Worm (Caenorhabditis elegans) whole organism, young adult: ENCODE data around the gene F19H6.6.

Experiments
- B0035.1 ChIP-seq: sonication (generic microtip); optimal IDR thresholded peaks from 2 replicates; lab custom pipeline; 2016; ENCODE audit warnings: missing genetic modification characterization, mild to moderate bottlenecking, missing compliant biosample characterization, missing genotype, missing genetic modification reagents
- F23B12.7 ChIP-seq: sonication (generic microtip); optimal IDR thresholded peaks from 2 replicates; lab custom pipeline; 2017; ENCODE audit warnings: missing genetic modification characterization, mild to moderate bottlenecking, missing compliant biosample characterization, antibody characterized with exemption, moderate library complexity; ENCODE audit not compliant: insufficient read depth
- F37B4.10 ChIP-seq: fragments of 200-800 bp; sonication (Bioruptor generic); IDR thresholded peaks from 2 replicates; pipeline ENCODE4 v1.3.6; 2022; ENCODE audit warnings: missing genetic modification characterization, missing compliant biosample characterization
- F49E8.2 ChIP-seq: sonication (generic microtip); optimal IDR thresholded peaks from 3 replicates; lab custom pipeline; 2017; ENCODE audit warnings: missing genetic modification characterization, mild to moderate bottlenecking, missing compliant biosample characterization, antibody characterized with exemption, moderate library complexity; ENCODE audit not compliant: insufficient read depth
- T26A5.8 ChIP-seq: sonication (generic microtip); optimal IDR thresholded peaks from 2 replicates; lab custom pipeline; 2016; ENCODE audit warnings: missing genetic modification characterization, missing compliant biosample characterization
- Y79H2A.3 ChIP-seq: fragments of 200-800 bp; sonication (Bioruptor generic); conservative IDR thresholded peaks from 2 replicates; pipeline ENCODE4 v1.3.6; 2022; ENCODE audit warnings: missing genetic modification reagents, missing genetic modification characterization, missing compliant biosample characterization
- Y95B8A.8 ChIP-seq: fragments of 200-800 bp; sonication (Bioruptor generic); IDR thresholded peaks from 2 replicates; pipeline ENCODE4 v1.3.6; 2022; ENCODE audit warnings: missing genetic modification reagents, missing genetic modification characterization, missing compliant biosample characterization
- ZK185.1 ChIP-seq: sonication (generic microtip); optimal IDR thresholded peaks from 2 replicates; lab custom pipeline; 2016; ENCODE audit warnings: mild to moderate bottlenecking, missing genetic modification characterization, missing compliant biosample characterization; ENCODE audit not compliant: poor library complexity, severe bottlenecking
- ama-1 ChIP-seq, 3 experiments: fragments of 150-350 bp in 1 of 3; sonication (generic microtip) in 2 of 3; optimal IDR thresholded peaks; 2 replicates each; lab custom pipeline; 2014 to 2018; ENCODE audit warnings: missing biosample characterization in 2 of 3, missing genetic modification characterization in 2 of 3, missing genetic modification reagents in 2 of 3
- attf-5 ChIP-seq: fragments of 200-800 bp; sonication (Bioruptor generic); optimal IDR thresholded peaks from 2 replicates; lab custom pipeline; 2018; ENCODE audit warnings: mild to moderate bottlenecking, missing genetic modification characterization, missing compliant biosample characterization
- bed-2 ChIP-seq: fragments of 200-800 bp; sonication (Bioruptor generic); IDR thresholded peaks from 2 replicates; pipeline ENCODE4 v1.3.6; 2022; ENCODE audit warnings: missing genetic modification reagents, missing genetic modification characterization, missing compliant biosample characterization
- ceh-100 ChIP-seq: fragments of 200-800 bp; sonication (Bioruptor generic); IDR thresholded peaks from 2 replicates; pipeline ENCODE4 v1.3.6; 2022; ENCODE audit warnings: missing genetic modification reagents, missing genetic modification characterization, missing compliant biosample characterization
- chd-7 ChIP-seq: sonication (generic microtip); optimal IDR thresholded peaks from 2 replicates; lab custom pipeline; 2016; ENCODE audit warnings: mild to moderate bottlenecking, missing genetic modification characterization, moderate library complexity, missing compliant biosample characterization
- ekl-4 ChIP-seq: fragments of 200-800 bp; sonication (Bioruptor generic); IDR thresholded peaks from 2 replicates; pipeline ENCODE4 v1.3.6; 2022; ENCODE audit warnings: missing genetic modification reagents, missing genetic modification characterization, missing compliant biosample characterization
- ets-4 ChIP-seq: fragments of 200-800 bp; sonication (Bioruptor generic); optimal IDR thresholded peaks from 2 replicates; lab custom pipeline; 2018; ENCODE audit warnings: mild to moderate bottlenecking, missing genetic modification characterization, missing compliant biosample characterization
- fkh-3 ChIP-seq: sonication (generic microtip); optimal IDR thresholded peaks from 2 replicates; lab custom pipeline; 2016; ENCODE audit warnings: mild to moderate bottlenecking, missing genetic modification characterization, missing compliant biosample characterization
- gei-17 ChIP-seq: fragments of 200-800 bp; sonication (Bioruptor generic); optimal IDR thresholded peaks from 2 replicates; lab custom pipeline; 2018; ENCODE audit warnings: mild to moderate bottlenecking, missing genetic modification characterization, missing compliant biosample characterization
- hmg-20 ChIP-seq: fragments of 200-800 bp; sonication (Bioruptor generic); IDR thresholded peaks from 2 replicates; pipeline ENCODE4 v1.3.6; 2022; ENCODE audit warnings: missing genetic modification reagents, missing genetic modification characterization, missing compliant biosample characterization
- let-526 ChIP-seq: fragments of 200-800 bp; sonication (Bioruptor generic); IDR thresholded peaks from 2 replicates; pipeline ENCODE4 v1.3.6; 2022; ENCODE audit warnings: missing genetic modification reagents, missing genetic modification characterization, missing compliant biosample characterization
- let-607 ChIP-seq, 2 experiments: fragments of 200-800 bp in 1 of 2; sonication (Bioruptor generic) in 1 of 2; sonication (generic microtip) in 1 of 2; optimal IDR thresholded peaks; 2 replicates each; lab custom pipeline; 2016 to 2018; ENCODE audit warnings: mild to moderate bottlenecking in 2 of 2, missing compliant biosample characterization in 2 of 2, missing genetic modification characterization in 2 of 2, moderate library complexity in 2 of 2, missing genotype in 1 of 2
- lin-35 ChIP-seq, 3 experiments: fragments of 150-350 bp in 2 of 3; sonication (generic microtip) in 1 of 3; optimal IDR thresholded peaks; 2 replicates each; lab custom pipeline; 2014 to 2018; ENCODE audit warnings: missing biosample characterization in 3 of 3, missing genetic modification characterization in 3 of 3, missing genetic modification reagents in 3 of 3
- lin-40 ChIP-seq: sonication (generic microtip); optimal IDR thresholded peaks from 2 replicates; lab custom pipeline; 2016; ENCODE audit warnings: missing genetic modification characterization, mild to moderate bottlenecking, missing compliant biosample characterization, missing genotype, missing genetic modification reagents
- mcd-1 ChIP-seq: fragments of 200-800 bp; sonication (Bioruptor generic); IDR thresholded peaks from 2 replicates; pipeline ENCODE4 v1.3.6; 2022; ENCODE audit warnings: missing genetic modification reagents, missing genetic modification characterization, missing compliant biosample characterization
- mxl-1 ChIP-seq: sonication (generic microtip); optimal IDR thresholded peaks from 2 replicates; lab custom pipeline; 2016; ENCODE audit warnings: missing genetic modification characterization, missing compliant biosample characterization
- nfya-2 ChIP-seq: fragments of 200-800 bp; sonication (Bioruptor generic); IDR thresholded peaks from 2 replicates; pipeline ENCODE4 v1.3.6; 2022; ENCODE audit warnings: missing genetic modification reagents, missing genetic modification characterization, missing compliant biosample characterization
- nfyb-1 ChIP-seq: fragments of 200-800 bp; sonication (Bioruptor generic); IDR thresholded peaks from 2 replicates; pipeline ENCODE4 v1.3.6; 2022; ENCODE audit warnings: missing genetic modification reagents, missing genetic modification characterization, missing compliant biosample characterization
- nhr-179 ChIP-seq: sonication (generic microtip); optimal IDR thresholded peaks from 2 replicates; lab custom pipeline; 2016; ENCODE audit warnings: mild to moderate bottlenecking, missing genetic modification characterization, missing compliant biosample characterization
- nhr-80 ChIP-seq: sonication (generic microtip); optimal IDR thresholded peaks from 2 replicates; lab custom pipeline; 2016; ENCODE audit warnings: missing genetic modification characterization, missing compliant biosample characterization
- sea-2 ChIP-seq: fragments of 200-800 bp; sonication (Bioruptor generic); IDR thresholded peaks from 2 replicates; pipeline ENCODE4 v1.3.6; 2022; ENCODE audit warnings: missing genetic modification characterization, missing compliant biosample characterization
- snpc-3.4 ChIP-seq: sonication (generic microtip); optimal IDR thresholded peaks from 2 replicates; lab custom pipeline; 2017; ENCODE audit warnings: missing genetic modification characterization, mild to moderate bottlenecking, missing compliant biosample characterization, antibody characterized with exemption, moderate library complexity, missing genotype, missing genetic modification reagents
- somi-1 ChIP-seq: fragments of 200-800 bp; sonication (Bioruptor generic); optimal IDR thresholded peaks from 2 replicates; lab custom pipeline; 2018; ENCODE audit warnings: mild to moderate bottlenecking, missing genetic modification characterization, missing compliant biosample characterization
- sptf-2 ChIP-seq: fragments of 200-800 bp; sonication (Bioruptor generic); optimal IDR thresholded peaks from 2 replicates; lab custom pipeline; 2018; ENCODE audit warnings: mild to moderate bottlenecking, missing genetic modification characterization, missing compliant biosample characterization
- tbp1 ChIP-seq: fragments of 200-800 bp; sonication (Bioruptor generic); optimal IDR thresholded peaks from 2 replicates; lab custom pipeline; 2018; ENCODE audit warnings: mild to moderate bottlenecking, missing genetic modification characterization, missing compliant biosample characterization
- unc-130 ChIP-seq: sonication (generic microtip); optimal IDR thresholded peaks from 2 replicates; lab custom pipeline; 2016; ENCODE audit warnings: missing genetic modification reagents, missing genetic modification characterization, missing compliant biosample characterization
- xnd-1 ChIP-seq: sonication (generic microtip); optimal IDR thresholded peaks from 2 replicates; lab custom pipeline; 2016; ENCODE audit warnings: missing genotype, missing genetic modification reagents, missing genetic modification characterization, missing compliant biosample characterization
- zfh-2 ChIP-seq: fragments of 200-800 bp; sonication (Bioruptor generic); conservative IDR thresholded peaks from 2 replicates; pipeline ENCODE4 v1.3.6; 2022; ENCODE audit warnings: missing genetic modification reagents, missing genetic modification characterization, missing compliant biosample characterization
- ztf-18 ChIP-seq: sonication (generic microtip); optimal IDR thresholded peaks from 2 replicates; lab custom pipeline; 2016; ENCODE audit warnings: missing genotype, mild to moderate bottlenecking, missing genetic modification characterization, missing compliant biosample characterization
- ztf-22 ChIP-seq: fragments of 200-800 bp; sonication (Bioruptor generic); optimal IDR thresholded peaks from 2 replicates; lab custom pipeline; 2018; ENCODE audit warnings: mild to moderate bottlenecking, missing genetic modification characterization, moderate library complexity, missing compliant biosample characterization
- ztf-25 ChIP-seq: fragments of 200-800 bp; sonication (Bioruptor generic); IDR thresholded peaks from 2 replicates; pipeline ENCODE4 v1.3.6; 2022; ENCODE audit warnings: missing genetic modification reagents, missing genetic modification characterization, missing compliant biosample characterization

F19H6.6 gene

DNA sequence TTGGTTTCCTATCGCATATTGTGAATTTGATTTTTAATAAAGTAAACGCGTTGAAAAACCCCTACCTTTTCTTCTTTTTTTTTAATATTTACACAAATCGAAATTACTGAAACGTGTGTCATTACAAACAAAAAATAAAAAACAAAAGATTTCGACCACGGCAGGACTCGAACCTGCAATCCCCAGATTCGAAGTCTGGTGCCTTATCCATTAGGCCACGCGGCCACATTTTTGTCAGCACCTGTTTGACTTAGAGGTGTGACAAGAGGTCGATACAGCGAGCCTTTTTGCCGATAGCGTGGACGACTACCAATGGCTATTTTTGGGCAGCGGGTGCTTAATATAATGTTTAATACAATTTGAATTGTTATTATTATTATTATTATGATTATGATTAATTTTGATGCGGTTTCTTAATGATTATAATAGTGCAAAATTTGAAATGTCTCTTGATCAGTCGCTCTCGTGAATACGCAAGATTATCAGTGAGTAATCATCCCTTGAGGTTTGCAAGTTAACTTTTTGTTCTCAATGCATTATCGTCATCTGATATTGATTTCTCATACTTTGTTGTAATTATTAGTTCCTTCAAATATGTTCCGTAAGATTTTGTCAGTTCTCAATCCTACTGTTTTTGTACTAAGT lies 22.7 kb upstream of the F19H6.6 start, which contains the start of gene srd-44 (continued):
- TF ChIP-seq ztf-18 (tag; lab: Kevin White, UChicago) (peak; percentile 30), fkh-3 (tag; lab: Kevin White, UChicago) (no peak), snpc-3.4 (tag; lab: Kevin White, UChicago) (peak; percentile 40), unc-130 (GFP tag; lab: Kevin White, UChicago) (peak; percentile 18), nhr-80 (tag; lab: Kevin White, UChicago) (no peak), T26A5.8 (tag; lab: Kevin White, UChicago) (no peak), somi-1 (GFP tag; lab: Kevin White, UChicago) (no peak)

DNA sequence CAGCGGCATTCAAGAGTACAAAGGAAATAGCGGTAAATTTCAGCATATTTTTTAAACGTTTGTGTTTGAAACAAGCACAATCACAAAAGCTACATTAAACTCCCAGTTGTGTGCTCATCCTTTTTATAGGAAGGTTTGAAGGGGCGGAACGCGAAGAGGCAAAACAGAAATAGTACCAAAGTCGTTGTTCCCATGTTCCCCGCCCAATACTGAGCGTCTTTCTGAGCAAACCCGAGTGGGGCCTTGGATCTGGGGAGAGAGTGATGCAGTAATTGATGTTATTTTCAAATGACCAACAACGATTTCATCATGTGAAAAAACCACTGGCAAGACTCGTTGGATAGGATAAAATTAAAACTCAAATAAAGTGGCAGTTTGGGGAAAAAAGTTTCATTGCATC lies 19.3 kb upstream of the F19H6.6 start, which contains the start of gene zig-2:
zig-2 (minus strand) TSS at position 101 of the 400 bp plus-strand sequence.
- TF ChIP-seq ztf-25 (GFP tag; lab: Robert Waterston, UW) (no peak), F37B4.10 (GFP tag; lab: Robert Waterston, UW) (no peak), nfya-2 (GFP tag; lab: Robert Waterston, UW) (no peak), ZK185.1 (tag; lab: Kevin White, UChicago) (no peak)

DNA sequence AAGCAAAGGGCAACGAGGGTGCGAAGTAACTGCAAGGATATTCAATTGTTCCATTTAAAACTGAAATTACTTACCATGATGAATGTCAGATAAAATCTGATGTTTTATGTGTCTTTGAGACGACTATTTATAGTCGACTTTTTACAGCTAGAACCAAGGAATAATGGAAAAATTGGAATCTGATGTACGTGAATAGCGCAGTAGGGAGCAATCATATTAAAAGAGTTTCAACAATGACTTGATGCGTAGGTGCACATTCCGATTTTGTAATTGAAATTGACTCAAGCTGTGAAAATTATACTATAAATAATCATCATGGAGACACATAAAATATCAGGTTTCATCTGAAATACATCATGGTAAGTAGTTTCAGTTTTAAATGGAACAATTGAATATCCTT lies 17.3 kb upstream of the F19H6.6 start, which contains the start of the genes nspc-9 and nspc-10:
nspc-9 (minus strand) TSS at position 101 of the 400 bp plus-strand sequence.
nspc-10 (plus strand) TSS at position 331 of the 400 bp plus-strand sequence.
- TF ChIP-seq mxl-1 (tag; lab: Kevin White, UChicago) = no peak
- TF ChIP-seq nhr-179 = no peak
- TF ChIP-seq tbp1 (GFP tag; lab: Kevin White, UChicago) = no peak
- no peak for TF ChIP-seq lin-35 (GFP tag; optimal IDR thresholded peaks at IDR 0.05; lab: Kevin White, UChicago)
- TF ChIP-seq let-607 (tag; optimal IDR thresholded peaks at IDR 0.05; lab: Kevin White, UChicago) = no peak
- no peak for TF ChIP-seq sptf-2 (GFP tag; lab: Kevin White, UChicago)
- TF ChIP-seq ets-4 = no peak
- TF ChIP-seq mcd-1 (GFP tag; lab: Robert Waterston, UW) = no peak
- no peak for TF ChIP-seq F23B12.7 (tag; lab: Kevin White, UChicago)

DNA sequence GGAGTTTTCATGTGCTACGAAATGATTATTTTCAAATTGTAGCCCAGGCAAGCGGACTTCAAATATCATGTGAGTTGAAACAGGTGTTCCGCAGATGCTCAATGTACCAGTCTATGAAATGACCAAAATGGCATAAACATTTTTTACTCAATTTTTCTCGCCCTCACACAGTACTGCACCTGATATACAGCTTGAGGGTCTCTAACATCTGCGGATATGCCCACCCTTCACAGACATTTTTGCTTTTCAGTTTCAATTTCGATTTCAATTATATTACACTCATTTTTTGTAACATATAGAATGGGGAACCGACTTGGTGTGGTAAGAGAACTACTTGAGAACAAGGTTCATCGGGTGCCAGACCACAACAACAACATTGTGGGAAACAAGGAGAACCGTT lies 13.9 kb upstream of the F19H6.6 start, which contains the start of gene F42F12.11:
F42F12.11 (plus strand) TSS at position 301 of the 400 bp plus-strand sequence.
- TF ChIP-seq ekl-4 (GFP tag; lab: Robert Waterston, UW) (no peak), ama-1 (optimal IDR thresholded peaks at IDR 0.05; lab: Kevin White, UChicago) (no peak), ama-1 (GFP tag; optimal IDR thresholded peaks at IDR 0.05; lab: Kevin White, UChicago) (no peak), attf-5 (no peak), hmg-20 (no peak), let-526 (GFP tag; lab: Robert Waterston, UW) (no peak)

DNA sequence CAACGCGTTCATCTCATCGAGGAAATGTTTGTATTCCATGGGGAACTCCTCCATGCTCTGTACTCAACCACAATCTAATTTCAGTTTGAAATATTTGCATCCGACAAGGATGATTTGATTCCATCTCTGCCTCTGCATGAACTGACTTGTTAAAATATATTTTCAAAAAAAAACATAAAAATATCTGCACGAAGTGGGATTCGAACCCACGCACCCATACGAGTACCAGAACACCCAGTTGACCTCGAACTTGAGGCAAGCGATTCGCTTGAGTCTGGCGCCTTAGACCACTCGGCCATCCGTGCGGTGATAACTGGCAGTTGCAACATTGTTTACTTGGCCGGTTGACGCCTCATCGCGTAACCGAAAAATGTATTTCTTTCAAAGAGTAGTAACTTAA lies 12.8 kb upstream of the F19H6.6 start:
- no peak for TF ChIP-seq F49E8.2 (tag; lab: Kevin White, UChicago)
- no peak for TF ChIP-seq zfh-2 (GFP tag; lab: Robert Waterston, UW)
- TF ChIP-seq sea-2 (GFP tag; lab: Robert Waterston, UW) = no peak
- TF ChIP-seq B0035.1 (tag; lab: Kevin White, UChicago) = peak; percentile 18
- TF ChIP-seq nfyb-1 (GFP tag; lab: Robert Waterston, UW) = peak; percentile 73
- TF ChIP-seq gei-17 (GFP tag; lab: Kevin White, UChicago) = no peak
- TF ChIP-seq let-607 (tag; optimal IDR thresholded peaks at IDR 0.05; lab: Kevin White, UChicago) = peak in 1 of 2 experiments; percentile 37
- no peak for TF ChIP-seq ama-1 (optimal IDR thresholded peaks at IDR 0.05; lab: Kevin White, UChicago)
- peak in 1 of 2 experiments; percentile 42 for TF ChIP-seq ama-1 (GFP tag; optimal IDR thresholded peaks at IDR 0.05; lab: Kevin White, UChicago)
- no peak for TF ChIP-seq Y79H2A.3 (GFP tag; lab: Robert Waterston, UW)
- TF ChIP-seq chd-7 = peak; percentile 54
- 0 out of 2 replicates have a peak, but pooled peaks have one; percentile 51 for TF ChIP-seq Y95B8A.8 (GFP tag; lab: Robert Waterston, UW)
- TF ChIP-seq ceh-100 (GFP tag; lab: Robert Waterston, UW) = no peak
- peak; percentile 51; the same call in 1 of the 2 replicates for TF ChIP-seq let-526 (GFP tag; lab: Robert Waterston, UW)
- TF ChIP-seq xnd-1 (tag; lab: Kevin White, UChicago) = no peak
- TF ChIP-seq lin-40 (tag; lab: Kevin White, UChicago) = peak; percentile 60
- TF ChIP-seq bed-2 (GFP tag; lab: Robert Waterston, UW) = no peak
- peak; percentile 56 for TF ChIP-seq snpc-3.4 (tag; lab: Kevin White, UChicago)
- TF ChIP-seq ztf-22 (GFP tag; lab: Kevin White, UChicago) = peak; percentile 15
